Worm (Caenorhabditis elegans) whole organism, L2 larva: ENCODE data around the gene str-116.

ENCODE experiments used
- C34F6.9 ChIP-seq: fragments of 150-350 bp; optimal IDR thresholded peaks from 2 replicates; lab custom pipeline; 2014; ENCODE audit warnings: missing biosample characterization, missing genetic modification characterization
- F13H6.1 ChIP-seq: sonication (generic microtip); optimal IDR thresholded peaks from 2 replicates; lab custom pipeline; 2016; ENCODE audit warnings: missing genetic modification characterization, missing compliant biosample characterization
- R02D3.7 ChIP-seq: fragments of 150-350 bp; optimal IDR thresholded peaks from 2 replicates; lab custom pipeline; 2014; ENCODE audit warnings: missing biosample characterization, missing genetic modification characterization
- Y55F3AM.14 ChIP-seq: fragments of 200-800 bp; sonication (Bioruptor generic); optimal IDR thresholded peaks from 2 replicates; lab custom pipeline; 2018; ENCODE audit warnings: mild to moderate bottlenecking, missing genetic modification characterization, missing compliant biosample characterization
- ZK546.5 ChIP-seq: sonication (generic microtip); optimal IDR thresholded peaks from 2 replicates; lab custom pipeline; 2017; ENCODE audit warnings: missing biosample characterization, missing genetic modification characterization
- alr-1 ChIP-seq: fragments of 150-350 bp; optimal IDR thresholded peaks from 2 replicates; lab custom pipeline; 2014; ENCODE audit warnings: missing biosample characterization, missing genetic modification characterization
- aly-2 ChIP-seq: fragments of 150-350 bp; optimal IDR thresholded peaks from 2 replicates; lab custom pipeline; 2014; ENCODE audit warnings: missing biosample characterization, missing genetic modification characterization
- ama-1 ChIP-seq: fragments of 150-350 bp; optimal IDR thresholded peaks from 2 replicates; lab custom pipeline; 2018; ENCODE audit warnings: inconsistent platforms
- blmp-1 ChIP-seq: sonication (generic microtip); optimal IDR thresholded peaks from 2 replicates; lab custom pipeline; 2017; ENCODE audit warnings: missing genetic modification characterization, mild to moderate bottlenecking, missing compliant biosample characterization, antibody characterized with exemption, moderate library complexity; ENCODE audit not compliant: insufficient read depth
- ceh-16 ChIP-seq: fragments of 150-350 bp; optimal IDR thresholded peaks from 2 replicates; lab custom pipeline; 2014; ENCODE audit warnings: missing biosample characterization, missing genetic modification characterization
- ceh-82 ChIP-seq: fragments of 150-350 bp; optimal IDR thresholded peaks from 2 replicates; lab custom pipeline; 2014; ENCODE audit warnings: missing biosample characterization, missing genetic modification characterization
- crh-2 ChIP-seq: sonication (generic microtip); optimal IDR thresholded peaks from 2 replicates; lab custom pipeline; 2017; ENCODE audit warnings: missing biosample characterization, missing genetic modification characterization
- dmd-4 ChIP-seq: sonication (generic microtip); optimal IDR thresholded peaks from 2 replicates; lab custom pipeline; 2017; ENCODE audit warnings: missing biosample characterization, missing genetic modification characterization
- egl-27 ChIP-seq: sonication (generic microtip); optimal IDR thresholded peaks from 3 replicates; lab custom pipeline; 2017; ENCODE audit warnings: missing biosample characterization, missing genetic modification reagents, missing genetic modification characterization
- elt-1 ChIP-seq: fragments of 150-350 bp; optimal IDR thresholded peaks from 2 replicates; lab custom pipeline; 2014; ENCODE audit warnings: missing biosample characterization, missing genetic modification characterization
- elt-3 ChIP-seq: sonication (generic microtip); optimal IDR thresholded peaks from 2 replicates; lab custom pipeline; 2017; ENCODE audit warnings: missing biosample characterization, missing genetic modification characterization
- fos-1 ChIP-seq: fragments of 150-350 bp; optimal IDR thresholded peaks from 2 replicates; lab custom pipeline; 2014; ENCODE audit warnings: missing biosample characterization, missing genetic modification characterization
- gmeb-1 ChIP-seq: fragments of 150-350 bp; optimal IDR thresholded peaks from 2 replicates; lab custom pipeline; 2014; ENCODE audit warnings: missing biosample characterization, missing genetic modification characterization
- lin-11 ChIP-seq: fragments of 150-350 bp; sonication (generic microtip); optimal IDR thresholded peaks from 2 replicates; lab custom pipeline; 2014; ENCODE audit warnings: missing biosample characterization, missing genetic modification characterization, inconsistent platforms, mixed read lengths
- lin-13 ChIP-seq: fragments of 150-350 bp; optimal IDR thresholded peaks from 2 replicates; lab custom pipeline; 2014; ENCODE audit warnings: missing biosample characterization, missing genetic modification reagents, missing genetic modification characterization
- lin-39 ChIP-seq: fragments of 150-350 bp; optimal IDR thresholded peaks from 2 replicates; lab custom pipeline; 2014; ENCODE audit warnings: missing biosample characterization, missing genetic modification reagents, missing genetic modification characterization
- lsy-2 ChIP-seq, 2 experiments: fragments of 150-350 bp in 1 of 2; sonication (generic microtip) in 1 of 2; optimal IDR thresholded peaks; 2 replicates each; lab custom pipeline; 2014 to 2017; ENCODE audit warnings: missing biosample characterization in 2 of 2, missing genetic modification characterization in 2 of 2
- mab-5 ChIP-seq: fragments of 150-350 bp; optimal IDR thresholded peaks from 2 replicates; lab custom pipeline; 2014; ENCODE audit warnings: missing biosample characterization, missing genetic modification characterization
- mbf-1 ChIP-seq: sonication (generic microtip); optimal IDR thresholded peaks from 2 replicates; lab custom pipeline; 2017; ENCODE audit warnings: missing biosample characterization, missing genetic modification characterization
- mdl-1 ChIP-seq, 2 experiments: fragments of 150-350 bp in 1 of 2; sonication (generic microtip) in 1 of 2; optimal IDR thresholded peaks; 2 replicates each; lab custom pipeline; 2017; ENCODE audit warnings: missing biosample characterization in 2 of 2, missing genetic modification characterization in 2 of 2
- nhr-10 ChIP-seq: sonication (generic microtip); optimal IDR thresholded peaks from 2 replicates; lab custom pipeline; 2017; ENCODE audit warnings: missing biosample characterization, missing genetic modification characterization
- nhr-11 ChIP-seq: fragments of 150-350 bp; optimal IDR thresholded peaks from 2 replicates; lab custom pipeline; 2014; ENCODE audit warnings: missing biosample characterization, missing genetic modification characterization
- nhr-12 ChIP-seq: fragments of 150-350 bp; optimal IDR thresholded peaks from 2 replicates; lab custom pipeline; 2014; ENCODE audit warnings: missing biosample characterization, missing genetic modification characterization
- nhr-129 ChIP-seq: fragments of 150-350 bp; optimal IDR thresholded peaks from 2 replicates; lab custom pipeline; 2014; ENCODE audit warnings: missing biosample characterization, missing genetic modification characterization
- nhr-21 ChIP-seq: fragments of 150-350 bp; optimal IDR thresholded peaks from 2 replicates; lab custom pipeline; 2014; ENCODE audit warnings: missing biosample characterization, missing genetic modification characterization
- nhr-23 ChIP-seq: fragments of 150-350 bp; optimal IDR thresholded peaks from 2 replicates; lab custom pipeline; 2014; ENCODE audit warnings: missing biosample characterization, missing genetic modification reagents, missing genetic modification characterization
- nhr-237 ChIP-seq: fragments of 150-350 bp; optimal IDR thresholded peaks from 2 replicates; lab custom pipeline; 2014; ENCODE audit warnings: missing biosample characterization, missing genetic modification characterization
- nhr-25 ChIP-seq: fragments of 150-350 bp; sonication (generic microtip); optimal IDR thresholded peaks from 3 replicates; lab custom pipeline; 2014; ENCODE audit warnings: missing biosample characterization, missing genetic modification characterization
- nhr-6 ChIP-seq: fragments of 150-350 bp; optimal IDR thresholded peaks from 2 replicates; lab custom pipeline; 2014; ENCODE audit warnings: missing biosample characterization, missing genetic modification characterization
- nhr-77 ChIP-seq: fragments of 150-350 bp; optimal IDR thresholded peaks from 2 replicates; lab custom pipeline; 2014; ENCODE audit warnings: missing biosample characterization, missing genetic modification characterization
- peb-1 ChIP-seq: fragments of 150-350 bp; optimal IDR thresholded peaks from 2 replicates; lab custom pipeline; 2014; ENCODE audit warnings: missing biosample characterization, missing genetic modification characterization
- sem-4 ChIP-seq: fragments of 150-350 bp; optimal IDR thresholded peaks from 2 replicates; lab custom pipeline; 2014; ENCODE audit warnings: missing biosample characterization, missing genetic modification reagents, missing genetic modification characterization
- skn-1 ChIP-seq: sonication (generic microtip); optimal IDR thresholded peaks from 2 replicates; lab custom pipeline; 2017; ENCODE audit warnings: missing biosample characterization, missing genetic modification characterization
- sma-3 ChIP-seq: sonication (generic microtip); optimal IDR thresholded peaks from 2 replicates; lab custom pipeline; 2016; ENCODE audit warnings: missing genetic modification reagents, missing genetic modification characterization, missing compliant biosample characterization
- sma-9 ChIP-seq, 2 experiments: fragments of 150-350 bp in 1 of 2; sonication (generic microtip) in 1 of 2; optimal IDR thresholded peaks; 2 replicates each; lab custom pipeline; 2014 to 2016; ENCODE audit warnings: missing genetic modification characterization in 2 of 2, mild to moderate bottlenecking in 1 of 2, missing biosample characterization in 1 of 2, missing compliant biosample characterization in 1 of 2, missing genetic modification reagents in 1 of 2, moderate library complexity in 1 of 2
- snpc-4 ChIP-seq: fragments of 150-350 bp; optimal IDR thresholded peaks from 2 replicates; lab custom pipeline; 2014; ENCODE audit warnings: missing biosample characterization, missing genetic modification characterization
- unc-39 ChIP-seq: fragments of 150-350 bp; optimal IDR thresholded peaks from 2 replicates; lab custom pipeline; 2014; ENCODE audit warnings: missing biosample characterization, missing genetic modification characterization
- unc-55 ChIP-seq: fragments of 150-350 bp; sonication (generic microtip); optimal IDR thresholded peaks from 3 replicates; lab custom pipeline; 2014; ENCODE audit warnings: missing biosample characterization, missing genetic modification reagents, missing genetic modification characterization
- unc-62 ChIP-seq: fragments of 150-350 bp; optimal IDR thresholded peaks from 2 replicates; lab custom pipeline; 2014; ENCODE audit warnings: missing biosample characterization, missing genetic modification reagents, missing genetic modification characterization
- zag-1 ChIP-seq: fragments of 150-350 bp; optimal IDR thresholded peaks from 2 replicates; lab custom pipeline; 2014; ENCODE audit warnings: missing biosample characterization, missing genetic modification characterization
- ztf-1 ChIP-seq: fragments of 200-800 bp; sonication (Bioruptor generic); conservative IDR thresholded peaks from 2 replicates; pipeline ENCODE4 v1.3.6; 2022; ENCODE audit warnings: missing genetic modification characterization, missing compliant biosample characterization
- ztf-11 ChIP-seq: sonication (generic microtip); optimal IDR thresholded peaks from 2 replicates; lab custom pipeline; 2017; ENCODE audit warnings: missing biosample characterization, missing genetic modification characterization
- ztf-4 ChIP-seq: fragments of 150-350 bp; optimal IDR thresholded peaks from 2 replicates; lab custom pipeline; 2014; ENCODE audit warnings: missing biosample characterization, missing genetic modification characterization

The str-116 gene

DNA sequence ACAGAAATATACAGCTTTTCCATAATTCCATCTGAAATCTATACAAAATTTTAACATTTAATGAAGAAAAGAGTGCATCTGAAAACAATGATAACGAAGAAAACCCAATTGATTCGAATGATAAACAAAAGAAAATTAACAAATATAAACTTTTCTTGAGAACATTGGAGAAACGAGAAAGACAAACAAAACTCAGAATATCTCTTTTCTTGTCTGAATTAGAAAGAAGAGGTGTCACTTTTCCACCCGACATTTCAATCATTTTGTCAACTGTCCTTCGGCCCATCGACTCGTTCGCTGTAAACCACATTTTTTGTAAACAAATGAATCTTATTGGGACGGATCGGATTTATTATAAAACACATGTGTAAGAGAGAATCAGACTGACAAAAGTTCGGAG is 40.8 kb upstream of the str-116 start, which contains the start of gene bgal-1:
bgal-1 (minus strand) TSS at position 38 of the 400 bp plus-strand sequence.
- TF ChIP-seq sma-3 (GFP tag; lab: Kevin White, UChicago) = peak; percentile 4
- peak; percentile 31 for TF ChIP-seq crh-2 (tag; lab: Kevin White, UChicago)
- peak in 1 of 2 experiments; percentile 44 for TF ChIP-seq lsy-2 (tag; optimal IDR thresholded peaks at IDR 0.05; lab: Kevin White, UChicago)
- TF ChIP-seq nhr-11 = no peak
- no peak for TF ChIP-seq nhr-10
- TF ChIP-seq nhr-25 (tag; lab: Kevin White, UChicago) = peak; percentile 33
- peak; percentile 8 for TF ChIP-seq lin-13 (GFP tag; lab: Kevin White, UChicago)
- no peak for TF ChIP-seq nhr-6 (tag; lab: Kevin White, UChicago)
- peak; percentile 25 for TF ChIP-seq ztf-4 (tag; lab: Kevin White, UChicago)
- TF ChIP-seq blmp-1 (tag; lab: Kevin White, UChicago) = peak; percentile 13
- peak; percentile 65 for TF ChIP-seq ama-1 (lab: Kevin White, UChicago)

DNA sequence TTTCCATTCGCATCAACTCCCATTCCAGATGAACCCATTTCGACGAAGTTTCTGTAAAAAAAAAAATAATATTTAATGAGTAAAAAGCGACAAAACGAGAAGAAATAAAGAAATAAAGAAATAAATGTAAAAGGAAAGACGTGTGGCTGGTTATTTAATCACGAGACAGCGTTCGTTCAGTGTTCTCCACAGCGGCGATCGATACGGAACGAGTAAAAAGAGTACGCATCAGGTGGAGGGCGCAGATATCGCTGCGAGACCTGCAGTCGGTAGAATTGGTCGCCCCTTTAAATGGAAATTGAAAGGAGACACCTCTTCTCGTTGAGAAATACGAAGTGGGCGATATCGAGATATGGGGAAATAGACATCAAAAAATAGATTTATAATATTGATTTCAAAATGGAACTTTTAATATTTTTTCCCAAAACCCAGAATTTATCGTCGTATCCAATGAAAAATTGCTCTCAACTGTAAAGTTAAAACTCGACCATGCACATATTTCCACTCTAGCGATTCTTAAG is 38.1 kb upstream of the str-116 start, which contains the start of gene pqn-70:
pqn-70 (minus strand) TSS at position 51 of the 521 bp plus-strand sequence.
- no peak for TF ChIP-seq lin-39
- peak; percentile 87 for TF ChIP-seq sma-9 (GFP tag; optimal IDR thresholded peaks at IDR 0.05; lab: Kevin White, UChicago)
- no peak for TF ChIP-seq sma-9 (tag; optimal IDR thresholded peaks at IDR 0.05; lab: Kevin White, UChicago)
- TF ChIP-seq ztf-11 = no peak
- TF ChIP-seq snpc-4 (tag; lab: Kevin White, UChicago) = peak; percentile 71
- no peak for TF ChIP-seq dmd-4 (tag; lab: Kevin White, UChicago)
- no peak for TF ChIP-seq ztf-1 (GFP tag; lab: Robert Waterston, UW)
- peak; percentile 81 for TF ChIP-seq nhr-129 (tag; lab: Kevin White, UChicago)
- TF ChIP-seq R02D3.7 = no peak
- peak; percentile 67 to 92 for TF ChIP-seq lsy-2 (tag; optimal IDR thresholded peaks at IDR 0.05; lab: Kevin White, UChicago)
- TF ChIP-seq skn-1 (tag; lab: Kevin White, UChicago) = no peak
- TF ChIP-seq nhr-23 = no peak
- no peak for TF ChIP-seq elt-1 (tag; lab: Kevin White, UChicago)
- peak; percentile 78 for TF ChIP-seq gmeb-1 (tag; lab: Kevin White, UChicago)
- no peak for TF ChIP-seq alr-1 (tag; lab: Kevin White, UChicago)
- TF ChIP-seq nhr-6 (tag; lab: Kevin White, UChicago) = peak; percentile 40
- peak in 1 of 2 experiments; percentile 23 for TF ChIP-seq mdl-1 (tag; optimal IDR thresholded peaks at IDR 0.05; lab: Kevin White, UChicago)
- TF ChIP-seq unc-39 (tag; lab: Kevin White, UChicago) = no peak
- TF ChIP-seq peb-1 = no peak
- TF ChIP-seq blmp-1 (tag; lab: Kevin White, UChicago) = peak; percentile 77
- TF ChIP-seq ZK546.5 (tag; lab: Kevin White, UChicago) = no peak
- peak; percentile 91 for TF ChIP-seq unc-55 (GFP tag; lab: Kevin White, UChicago)
- peak; percentile 89 for TF ChIP-seq crh-2 (tag; lab: Kevin White, UChicago)
- TF ChIP-seq nhr-12 = peak; percentile 9
- no peak for TF ChIP-seq unc-62
- TF ChIP-seq fos-1 (tag; lab: Kevin White, UChicago) = peak; percentile 55
- no peak for TF ChIP-seq nhr-77 (tag; lab: Kevin White, UChicago)
- TF ChIP-seq zag-1 (tag; lab: Kevin White, UChicago) = peak; percentile 57
- peak; percentile 86 for TF ChIP-seq sma-3 (GFP tag; lab: Kevin White, UChicago)
- TF ChIP-seq ceh-82 = peak; percentile 78
- TF ChIP-seq nhr-25 (tag; lab: Kevin White, UChicago) = peak; percentile 82
- TF ChIP-seq egl-27 (tag; lab: Kevin White, UChicago) = peak; percentile 45
- peak; percentile 84 for TF ChIP-seq F13H6.1 (tag; lab: Kevin White, UChicago)
- TF ChIP-seq mab-5 (tag; lab: Kevin White, UChicago) = peak; percentile 71
- peak; percentile 85 for TF ChIP-seq nhr-21 (tag; lab: Kevin White, UChicago)
- TF ChIP-seq ama-1 (lab: Kevin White, UChicago) = peak; percentile 37
- TF ChIP-seq nhr-237 (tag; lab: Kevin White, UChicago) = no peak
- TF ChIP-seq mbf-1 (tag; lab: Kevin White, UChicago) = no peak
- peak; percentile 83 for TF ChIP-seq lin-13 (GFP tag; lab: Kevin White, UChicago)
- TF ChIP-seq elt-3 (tag; lab: Kevin White, UChicago) = no peak
- TF ChIP-seq sem-4 = peak; percentile 83
- TF ChIP-seq lin-11 (tag; lab: Kevin White, UChicago) = peak; percentile 91
- no peak for TF ChIP-seq nhr-11
- peak; percentile 92 for TF ChIP-seq C34F6.9 (tag; lab: Kevin White, UChicago)
- TF ChIP-seq ceh-16 (tag; lab: Kevin White, UChicago) = no peak
- peak; percentile 29 for TF ChIP-seq Y55F3AM.14 (GFP tag; lab: Kevin White, UChicago)
- no peak for TF ChIP-seq aly-2 (tag; lab: Kevin White, UChicago)
- TF ChIP-seq nhr-10 = no peak
- peak; percentile 59 for TF ChIP-seq ztf-4 (tag; lab: Kevin White, UChicago)
